Fruit fly (Drosophila melanogaster): ENCODE data around the gene PAN3.

Gene PAN3

dm6 chr3L:3126478-3126877 lies 55.5 kb downstream of the PAN3 start:
- TF ChIP-seq CG17801 (GFP tag; optimal IDR thresholded peaks at IDR 0.05; ENCODE audit: partially characterized antibody), result no peak

DNA sequence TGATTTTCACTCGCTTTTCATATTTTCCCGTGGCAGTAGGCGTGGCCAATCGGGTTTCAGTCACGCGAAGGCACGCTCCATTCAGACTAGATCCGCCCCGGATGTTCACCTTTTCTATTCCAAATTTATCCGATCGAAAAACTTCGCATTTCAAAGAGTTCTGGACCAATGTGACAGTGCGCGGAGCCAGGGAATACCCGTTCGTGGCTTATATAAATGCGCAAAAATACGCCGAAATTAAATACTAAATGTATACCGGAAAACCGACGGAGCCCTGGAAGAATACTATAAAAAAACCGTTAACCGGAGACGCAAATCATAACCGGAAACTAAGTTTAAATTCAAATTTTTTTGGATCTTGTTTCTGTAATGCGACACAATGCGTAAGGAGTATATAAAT lies 56.6 kb downstream of the PAN3 start, which contains the start of gene promL:
Gene promL (minus strand): TSS at position 181 of the 400 bp plus-strand sequence.
- TF ChIP-seq CG17801 (GFP tag; optimal IDR thresholded peaks at IDR 0.05; ENCODE audit: partially characterized antibody), result peak; percentile 66

dm6 chr3L:3134064-3134545 lies 63.2 kb downstream of the PAN3 start:
- no peak for TF ChIP-seq CG17801 (GFP tag; optimal IDR thresholded peaks at IDR 0.05; ENCODE audit: partially characterized antibody)
